Fruit fly (Drosophila melanogaster): ENCODE measurements around the gene CG8565.

The CG8565 gene

dm6 chrX:15869843-15870242 lies 32.2 kb downstream of the CG8565 start, which contains the start of gene CG16952 (continued):
- TF ChIP-seq caup (GFP tag; optimal IDR thresholded peaks at IDR 0.05; ENCODE audit: severe bottlenecking) (no peak), CG1233 (GFP tag; optimal IDR thresholded peaks at IDR 0.05) (no peak), CG12942 (GFP tag; optimal IDR thresholded peaks at IDR 0.05) (no peak), CG12155 (GFP tag; optimal IDR thresholded peaks at IDR 0.05) (no peak), CG18599 (GFP tag; optimal IDR thresholded peaks at IDR 0.05) (no peak), Gug (GFP tag; IDR thresholded peaks at IDR 0.05) (no peak), NFAT (GFP tag; IDR thresholded peaks at IDR 0.05) (no peak), CG7372 (GFP tag; IDR thresholded peaks at IDR 0.05) (no peak), CG1529 (GFP tag; optimal IDR thresholded peaks at IDR 0.05) (no peak), NfI (GFP tag; optimal IDR thresholded peaks at IDR 0.05) (no peak), CG10654 (GFP tag; optimal IDR thresholded peaks at IDR 0.05) (no peak), NK7.1 (GFP tag; optimal IDR thresholded peaks at IDR 0.05) (no peak), Xrp1 (GFP tag; IDR thresholded peaks at IDR 0.05) (no peak), kah (GFP tag; optimal IDR thresholded peaks at IDR 0.05) (no peak), tgo (GFP tag; IDR thresholded peaks at IDR 0.05) (no peak), CG13296 (GFP tag; optimal IDR thresholded peaks at IDR 0.05) (no peak), CG13123 (GFP tag; optimal IDR thresholded peaks at IDR 0.05) (no peak), mam (GFP tag; optimal IDR thresholded peaks at IDR 0.05) (no peak), CG31441 (GFP tag; IDR thresholded peaks at IDR 0.05) (no peak), Adf1 (GFP tag; IDR thresholded peaks at IDR 0.05) (no peak), CG11456 (GFP tag; IDR thresholded peaks at IDR 0.05) (no peak), mld (GFP tag; IDR thresholded peaks at IDR 0.05; ENCODE audit: partially characterized antibody) (peak; percentile 62; the same call in 1 of the 3 replicates), abd-A (tag; optimal IDR thresholded peaks at IDR 0.05) (no peak), fd102C (GFP tag; optimal IDR thresholded peaks at IDR 0.05) (no peak), Gsc (GFP tag; IDR thresholded peaks at IDR 0.05) (no peak), Deaf1 (tag; optimal IDR thresholded peaks at IDR 0.05) (no peak), wdn (GFP tag; IDR thresholded peaks at IDR 0.05) (no peak), CG3407 (GFP tag; optimal IDR thresholded peaks at IDR 0.05) (no peak), CG18011 (GFP tag; optimal IDR thresholded peaks at IDR 0.05) (no peak), p53 (GFP tag; optimal IDR thresholded peaks at IDR 0.05) (no peak), E2f1 (GFP tag; IDR thresholded peaks at IDR 0.05) (no peak), Fer2 (tag; optimal IDR thresholded peaks at IDR 0.05) (no peak), CG31224 (GFP tag; IDR thresholded peaks at IDR 0.05) (no peak), rib (GFP tag; IDR thresholded peaks at IDR 0.05) (no peak), bcd (GFP tag; optimal IDR thresholded peaks at IDR 0.05) (no peak), wor (GFP tag; IDR thresholded peaks at IDR 0.05) (no peak), CG12744 (GFP tag; optimal IDR thresholded peaks at IDR 0.05) (no peak), CG15011 (GFP tag; optimal IDR thresholded peaks at IDR 0.05) (no peak), Atf3 (GFP tag; optimal IDR thresholded peaks at IDR 0.05) (no peak), CG6765 (GFP tag; optimal IDR thresholded peaks at IDR 0.05) (no peak), vnd (GFP tag; IDR thresholded peaks at IDR 0.05; ENCODE audit: partially characterized antibody) (peak; percentile 92), so (GFP tag; IDR thresholded peaks at IDR 0.05) (no peak), hth (optimal IDR thresholded peaks at IDR 0.05) (no peak), BtbVII (GFP tag; optimal IDR thresholded peaks at IDR 0.05) (no peak), Dbx (GFP tag; IDR thresholded peaks at IDR 0.05) (no peak), chinmo (GFP tag; IDR thresholded peaks at IDR 0.05; ENCODE audit: partially characterized antibody) (0 out of 4 replicates have a peak, but pooled peaks have one; percentile 59), CG8089 (GFP tag; optimal IDR thresholded peaks at IDR 0.05) (no peak), Trl (optimal IDR thresholded peaks at IDR 0.05) (no peak), Trl (GFP tag; optimal IDR thresholded peaks at IDR 0.05) (no peak), pnt (GFP tag; optimal IDR thresholded peaks at IDR 0.05) (no peak), nerfin-1 (tag; optimal IDR thresholded peaks at IDR 0.05) (peak; percentile 56), D19B (GFP tag; optimal IDR thresholded peaks at IDR 0.05) (no peak), vvl (GFP tag; IDR thresholded peaks at IDR 0.05) (no peak)

Data from whole organism, embryonic.